Fruit fly (Drosophila melanogaster): ENCODE results near the gene Spn.

The Spn gene

dm6 chr3L:2554118-2554814 lies at the start of gene Spn (continued):
- TF ChIP-seq nmo (GFP tag; optimal IDR thresholded peaks at IDR 0.05): peak; percentile 70
- no peak for TF ChIP-seq CG34422 (GFP tag; IDR thresholded peaks at IDR 0.05)
- peak; percentile 50 for TF ChIP-seq salm (tag; optimal IDR thresholded peaks at IDR 0.05)
- peak; percentile 99 for TF ChIP-seq Bgb (GFP tag; IDR thresholded peaks at IDR 0.05; ENCODE audit: partially characterized antibody)
- TF ChIP-seq CG17829 (tag; optimal IDR thresholded peaks at IDR 0.05): peak; percentile 32
- TF ChIP-seq tin (GFP tag; optimal IDR thresholded peaks at IDR 0.05): no peak
- TF ChIP-seq Sin3A (optimal IDR thresholded peaks at IDR 0.05): peak; percentile 57
- TF ChIP-seq CG13894 (tag; optimal IDR thresholded peaks at IDR 0.05): no peak
- no peak for TF ChIP-seq eyg (GFP tag; optimal IDR thresholded peaks at IDR 0.05)
- peak; percentile 99 for TF ChIP-seq BEAF-32 (GFP tag; optimal IDR thresholded peaks at IDR 0.05)
- peak in 1 of 3 experiments; percentile 81 for TF ChIP-seq Stat92E (GFP tag; optimal IDR thresholded peaks at IDR 0.05)
- TF ChIP-seq NFAT (GFP tag; IDR thresholded peaks at IDR 0.05): peak; percentile 40; the same call in 1 of the 2 replicates
- TF ChIP-seq NC2β (GFP tag; optimal IDR thresholded peaks at IDR 0.05): peak; percentile 13
- no peak for TF ChIP-seq CG14050 (GFP tag; IDR thresholded peaks at IDR 0.05)
- TF ChIP-seq CG7987 (GFP tag; optimal IDR thresholded peaks at IDR 0.05): peak; percentile 66
- TF ChIP-seq CG30403 (GFP tag; optimal IDR thresholded peaks at IDR 0.05): peak; percentile 46
- peak; percentile 22 for TF ChIP-seq lbe (GFP tag; optimal IDR thresholded peaks at IDR 0.05)
- TF ChIP-seq sc (optimal IDR thresholded peaks at IDR 0.05): no peak
- no peak for TF ChIP-seq sc (GFP tag; optimal IDR thresholded peaks at IDR 0.05)
- TF ChIP-seq ap (GFP tag; IDR thresholded peaks at IDR 0.05): no peak
- peak; percentile 97 for TF ChIP-seq tna (GFP tag; IDR thresholded peaks at IDR 0.05; ENCODE audit: partially characterized antibody)
- TF ChIP-seq phol (tag; optimal IDR thresholded peaks at IDR 0.05): no peak
- peak; percentile 99 for TF ChIP-seq hbn (GFP tag; IDR thresholded peaks at IDR 0.05; ENCODE audit: partially characterized antibody)
- peak; percentile 94 for TF ChIP-seq E2f2 (GFP tag; IDR thresholded peaks at IDR 0.05)
- TF ChIP-seq luna (GFP tag; optimal IDR thresholded peaks at IDR 0.05): no peak
- no peak for TF ChIP-seq Dad (GFP tag; optimal IDR thresholded peaks at IDR 0.05)
- no peak for TF ChIP-seq lola (GFP tag; optimal IDR thresholded peaks at IDR 0.05)
- peak; percentile 95 for TF ChIP-seq gfzf (GFP tag; optimal IDR thresholded peaks at IDR 0.05)
- TF ChIP-seq slou (GFP tag; optimal IDR thresholded peaks at IDR 0.05): no peak
- TF ChIP-seq esg (GFP tag; conservative IDR thresholded peaks at IDR 0.05): no peak
- TF ChIP-seq CG12155 (GFP tag; optimal IDR thresholded peaks at IDR 0.05): no peak
- peak; percentile 80 for TF ChIP-seq CG2116 (GFP tag; optimal IDR thresholded peaks at IDR 0.05)
- no peak for TF ChIP-seq yki (optimal IDR thresholded peaks at IDR 0.05)
- TF ChIP-seq Gsc (GFP tag; IDR thresholded peaks at IDR 0.05): no peak
- no peak for TF ChIP-seq CG11398 (GFP tag; optimal IDR thresholded peaks at IDR 0.05)
- peak; percentile 33 for TF ChIP-seq CG18599 (GFP tag; optimal IDR thresholded peaks at IDR 0.05)
- peak; percentile 47 for TF ChIP-seq CG3847 (GFP tag; IDR thresholded peaks at IDR 0.05)
- no peak for TF ChIP-seq CG10366 (GFP tag; IDR thresholded peaks at IDR 0.05)
- peak; percentile 72; the same call in 1 of the 3 replicates for TF ChIP-seq row (GFP tag; IDR thresholded peaks at IDR 0.05)
- TF ChIP-seq her (GFP tag; optimal IDR thresholded peaks at IDR 0.05): peak; percentile 42
- TF ChIP-seq Fer3 (tag; optimal IDR thresholded peaks at IDR 0.05): no peak
- no peak for TF ChIP-seq CG4282 (GFP tag; optimal IDR thresholded peaks at IDR 0.05)
- TF ChIP-seq stc (GFP tag; IDR thresholded peaks at IDR 0.05): no peak; the same call in 1 of the 2 replicates
- no peak for TF ChIP-seq h (optimal IDR thresholded peaks at IDR 0.05)
- no peak for TF ChIP-seq Atf3 (GFP tag; optimal IDR thresholded peaks at IDR 0.05)
- TF ChIP-seq Scr (GFP tag; IDR thresholded peaks at IDR 0.05; ENCODE audit: partially characterized antibody): peak; percentile 98
- peak; percentile 46 for TF ChIP-seq CG15601 (tag; optimal IDR thresholded peaks at IDR 0.05)
- TF ChIP-seq dmrt11E (tag; optimal IDR thresholded peaks at IDR 0.05): no peak
- peak; percentile 96 for TF ChIP-seq Doc3 (GFP tag; IDR thresholded peaks at IDR 0.05; ENCODE audit: partially characterized antibody)
- peak; percentile 84 for TF ChIP-seq D19A (tag; optimal IDR thresholded peaks at IDR 0.05)
